Fruit fly (Drosophila melanogaster): ENCODE measurements around the gene CG43349.

The CG43349 gene

dm6 chr2L:1172704-1173107 lies 27.3 kb upstream of the CG43349 start, which contains the start of the genes Charon and CG4887 (continued):
- TF ChIP-seq CG15696 (tag; optimal IDR thresholded peaks at IDR 0.05), result peak; percentile 87
- TF ChIP-seq salm (tag; optimal IDR thresholded peaks at IDR 0.05), result peak; percentile 49
- TF ChIP-seq CG30403 (GFP tag; optimal IDR thresholded peaks at IDR 0.05), result peak; percentile 92
- TF ChIP-seq CG7271 (tag; optimal IDR thresholded peaks at IDR 0.05), result peak; percentile 35
- TF ChIP-seq H2.0 (GFP tag; IDR thresholded peaks at IDR 0.05), result peak; percentile 56
- peak; percentile 45 for TF ChIP-seq NK7.1 (GFP tag; optimal IDR thresholded peaks at IDR 0.05)
- TF ChIP-seq CG18619 (GFP tag; optimal IDR thresholded peaks at IDR 0.05), result peak; percentile 66
- TF ChIP-seq jing (GFP tag; optimal IDR thresholded peaks at IDR 0.05), result no peak
- no peak for TF ChIP-seq CG12071 (GFP tag; optimal IDR thresholded peaks at IDR 0.05)
- peak; percentile 89 for TF ChIP-seq phol (tag; optimal IDR thresholded peaks at IDR 0.05)
- TF ChIP-seq Sox100B (GFP tag; optimal IDR thresholded peaks at IDR 0.05), result no peak
- TF ChIP-seq Lhr (GFP tag; optimal IDR thresholded peaks at IDR 0.05), result peak; percentile 67
- peak; percentile 46 for TF ChIP-seq schlank (tag; optimal IDR thresholded peaks at IDR 0.05)
- peak in 1 of 2 experiments; percentile 79 for TF ChIP-seq bsh (GFP tag; optimal IDR thresholded peaks at IDR 0.05)
- TF ChIP-seq CG34422 (GFP tag; IDR thresholded peaks at IDR 0.05), result peak; percentile 88
- TF ChIP-seq CG10543 (GFP tag; optimal IDR thresholded peaks at IDR 0.05), result peak; percentile 88
- TF ChIP-seq amos (GFP tag; IDR thresholded peaks at IDR 0.05; ENCODE audit: partially characterized antibody), result peak; percentile 48
- no peak for TF ChIP-seq CG17568 (GFP tag; optimal IDR thresholded peaks at IDR 0.05)
- peak; percentile 71 for TF ChIP-seq CG12299 (tag; optimal IDR thresholded peaks at IDR 0.05)
- TF ChIP-seq CG6272 (GFP tag; IDR thresholded peaks at IDR 0.05), result peak; percentile 77
- TF ChIP-seq z (GFP tag; IDR thresholded peaks at IDR 0.05), result no peak
- peak; percentile 67 for TF ChIP-seq Mes4 (GFP tag; optimal IDR thresholded peaks at IDR 0.05)
- no peak for TF ChIP-seq Hr78 (GFP tag; optimal IDR thresholded peaks at IDR 0.05)
- peak; percentile 89 for TF ChIP-seq pho (GFP tag; optimal IDR thresholded peaks at IDR 0.05)
- no peak for TF ChIP-seq run (tag; optimal IDR thresholded peaks at IDR 0.05)
- TF ChIP-seq CG9817 (tag; optimal IDR thresholded peaks at IDR 0.05), result peak; percentile 89
- no peak for TF ChIP-seq CG2199 (GFP tag; IDR thresholded peaks at IDR 0.05)
- TF ChIP-seq CG3847 (GFP tag; IDR thresholded peaks at IDR 0.05), result peak; percentile 92
- 0 out of 2 replicates have a peak, but pooled peaks have one; percentile 41 for TF ChIP-seq Doc2 (GFP tag; IDR thresholded peaks at IDR 0.05)
- peak; percentile 71 for TF ChIP-seq Bdp1 (GFP tag; optimal IDR thresholded peaks at IDR 0.05)
- TF ChIP-seq slp2 (GFP tag; optimal IDR thresholded peaks at IDR 0.05), result peak; percentile 75
- peak; percentile 90 for TF ChIP-seq HLH54F (GFP tag; optimal IDR thresholded peaks at IDR 0.05)
- no peak for TF ChIP-seq CG2875 (GFP tag; optimal IDR thresholded peaks at IDR 0.05)
- TF ChIP-seq Camta (GFP tag; optimal IDR thresholded peaks at IDR 0.05), result peak; percentile 81
- peak; percentile 74 for TF ChIP-seq CG4854 (GFP tag; optimal IDR thresholded peaks at IDR 0.05)
- peak; percentile 71 for TF ChIP-seq ssp (GFP tag; IDR thresholded peaks at IDR 0.05)
- peak; percentile 49 for TF ChIP-seq Neu2 (GFP tag; optimal IDR thresholded peaks at IDR 0.05; ENCODE audit: borderline replicate concordance)
- TF ChIP-seq CG17186 (GFP tag; optimal IDR thresholded peaks at IDR 0.05), result peak; percentile 24
- TF ChIP-seq CG1529 (GFP tag; optimal IDR thresholded peaks at IDR 0.05), result no peak
- TF ChIP-seq CG12104 (GFP tag; optimal IDR thresholded peaks at IDR 0.05), result peak; percentile 68
- peak in 1 of 2 experiments; percentile 4 for TF ChIP-seq tll (GFP tag; optimal IDR thresholded peaks at IDR 0.05)
- no peak for TF ChIP-seq pros (GFP tag; optimal IDR thresholded peaks at IDR 0.05)
- TF ChIP-seq fd64A (GFP tag; optimal IDR thresholded peaks at IDR 0.05), result no peak
- peak; percentile 34; the same call in 1 of the 3 replicates for TF ChIP-seq CG14860 (GFP tag; IDR thresholded peaks at IDR 0.05; ENCODE audit: partially characterized antibody)
- TF ChIP-seq CG3838 (GFP tag; optimal IDR thresholded peaks at IDR 0.05), result peak; percentile 63
- no peak for TF ChIP-seq CG42726 (GFP tag; IDR thresholded peaks at IDR 0.05; ENCODE audit: partially characterized antibody)
- TF ChIP-seq CG8281 (tag; optimal IDR thresholded peaks at IDR 0.05), result no peak
- TF ChIP-seq abd-A (tag; optimal IDR thresholded peaks at IDR 0.05), result no peak
- TF ChIP-seq Atf3 (GFP tag; optimal IDR thresholded peaks at IDR 0.05), result peak; percentile 76

Measured in whole organism, embryonic.